Worm (Caenorhabditis elegans) whole organism, L1 larva: Measurements from ENCODE around the gene F41H10.5.

ENCODE experiments used
- F16B12.6 ChIP-seq: fragments of 150-350 bp; optimal IDR thresholded peaks from 2 replicates; lab custom pipeline; 2014; ENCODE audit warnings: missing biosample characterization, missing genetic modification characterization
- alr-1 ChIP-seq: fragments of 200-800 bp; sonication (Bioruptor generic); optimal IDR thresholded peaks from 2 replicates; lab custom pipeline; 2018; ENCODE audit warnings: borderline replicate concordance, mild to moderate bottlenecking, missing genetic modification characterization, missing compliant biosample characterization
- aly-2 ChIP-seq: fragments of 150-350 bp; optimal IDR thresholded peaks from 2 replicates; lab custom pipeline; 2014; ENCODE audit warnings: missing biosample characterization, missing genetic modification characterization
- blmp-1 ChIP-seq: fragments of 150-350 bp; optimal IDR thresholded peaks from 2 replicates; lab custom pipeline; 2014; ENCODE audit warnings: missing biosample characterization, missing genetic modification characterization
- ceh-8 ChIP-seq: fragments of 200-800 bp; sonication (Bioruptor generic); optimal IDR thresholded peaks from 2 replicates; lab custom pipeline; 2018; ENCODE audit warnings: mild to moderate bottlenecking, missing genetic modification characterization, moderate library complexity, missing compliant biosample characterization
- ceh-82 ChIP-seq, 3 experiments: fragments of 150-350 bp in 1 of 3; sonication (generic microtip) in 2 of 3; optimal IDR thresholded peaks; 2 replicates each; lab custom pipeline; 2014 to 2017; ENCODE audit warnings: missing biosample characterization in 3 of 3, missing genetic modification characterization in 3 of 3
- ceh-88 ChIP-seq: fragments of 200-800 bp; sonication (Bioruptor generic); IDR thresholded peaks from 2 replicates; pipeline ENCODE4 v1.3.6; 2022; ENCODE audit warnings: missing genetic modification characterization, missing compliant biosample characterization
- dpl-1 ChIP-seq, 3 experiments: fragments of 150-350 bp in 2 of 3; sonication (generic microtip) in 1 of 3; optimal IDR thresholded peaks; 2 replicates each; lab custom pipeline; 2014 to 2017; ENCODE audit warnings: missing biosample characterization in 3 of 3, missing genetic modification characterization in 3 of 3, missing genetic modification reagents in 3 of 3
- dsc-1 ChIP-seq: sonication (generic microtip); optimal IDR thresholded peaks from 2 replicates; lab custom pipeline; 2016; ENCODE audit warnings: mild to moderate bottlenecking, missing genetic modification characterization, missing compliant biosample characterization
- efl-1 ChIP-seq, 4 experiments: fragments of 150-350 bp; optimal IDR thresholded peaks in 3 of 4; peaks in 1 of 4; 1 replicate in 1 of 4; 2 replicates in 3 of 4; lab custom pipeline; 2014; ENCODE audit warnings: missing biosample characterization in 2 of 4, missing genetic modification characterization in 2 of 4, missing genetic modification reagents in 2 of 4
- fkh-8 ChIP-seq: sonication (generic microtip); optimal IDR thresholded peaks from 2 replicates; lab custom pipeline; 2016; ENCODE audit warnings: mild to moderate bottlenecking, missing genetic modification characterization, missing compliant biosample characterization
- irx-1 ChIP-seq: sonication (generic microtip); optimal IDR thresholded peaks from 2 replicates; lab custom pipeline; 2016; ENCODE audit warnings: missing genetic modification characterization, missing compliant biosample characterization
- isw-1 ChIP-seq: fragments of 200-800 bp; sonication (Bioruptor generic); IDR thresholded peaks from 2 replicates; pipeline ENCODE4 v1.3.6; 2022; ENCODE audit warnings: missing genetic modification characterization, missing compliant biosample characterization
- jun-1 ChIP-seq: fragments of 150-350 bp; optimal IDR thresholded peaks from 2 replicates; lab custom pipeline; 2014; ENCODE audit warnings: missing biosample characterization, missing genetic modification reagents, missing genetic modification characterization
- lin-13 ChIP-seq: fragments of 150-350 bp; optimal IDR thresholded peaks from 2 replicates; lab custom pipeline; 2014; ENCODE audit warnings: missing biosample characterization, missing genetic modification reagents, missing genetic modification characterization
- lin-14 ChIP-seq: fragments of 200-800 bp; sonication (Bioruptor generic); optimal IDR thresholded peaks from 2 replicates; lab custom pipeline; 2018; ENCODE audit warnings: mild to moderate bottlenecking, missing genetic modification characterization, moderate library complexity, missing compliant biosample characterization
- lin-15B ChIP-seq: fragments of 150-350 bp; sonication (generic microtip); optimal IDR thresholded peaks from 3 replicates; lab custom pipeline; 2014; ENCODE audit warnings: missing biosample characterization, missing genetic modification characterization
- lin-35 ChIP-seq, 2 experiments: fragments of 150-350 bp; optimal IDR thresholded peaks; 2 replicates each; lab custom pipeline; 2014; ENCODE audit warnings: missing biosample characterization in 2 of 2, missing genetic modification characterization in 2 of 2, missing genetic modification reagents in 2 of 2
- lin-39 ChIP-seq: fragments of 150-350 bp; optimal IDR thresholded peaks from 2 replicates; lab custom pipeline; 2014; ENCODE audit warnings: missing biosample characterization, missing genetic modification reagents, missing genetic modification characterization
- lir-3 ChIP-seq: sonication (generic microtip); optimal IDR thresholded peaks from 2 replicates; lab custom pipeline; 2016; ENCODE audit warnings: mild to moderate bottlenecking, missing genetic modification characterization, moderate library complexity, missing compliant biosample characterization; ENCODE audit not compliant: poor library complexity
- lsy-2 ChIP-seq, 2 experiments: fragments of 150-350 bp; optimal IDR thresholded peaks; 2 replicates each; lab custom pipeline; 2014; ENCODE audit warnings: missing biosample characterization in 2 of 2, missing genetic modification characterization in 2 of 2
- mdl-1 ChIP-seq, 2 experiments: fragments of 150-350 bp; optimal IDR thresholded peaks; 2 replicates each; lab custom pipeline; 2014 to 2017; ENCODE audit warnings: missing biosample characterization in 2 of 2, missing genetic modification characterization in 2 of 2, inconsistent platforms in 1 of 2
- mep-1 ChIP-seq: fragments of 150-350 bp; optimal IDR thresholded peaks from 2 replicates; lab custom pipeline; 2014; ENCODE audit warnings: missing biosample characterization, missing genetic modification characterization
- nhr-11 ChIP-seq: fragments of 150-350 bp; optimal IDR thresholded peaks from 2 replicates; lab custom pipeline; 2014; ENCODE audit warnings: missing biosample characterization, missing genetic modification characterization
- nhr-12 ChIP-seq: sonication (generic microtip); optimal IDR thresholded peaks from 2 replicates; lab custom pipeline; 2017; ENCODE audit warnings: missing biosample characterization, missing genetic modification characterization
- nhr-19 ChIP-seq: fragments of 200-800 bp; sonication (Bioruptor generic); conservative IDR thresholded peaks from 2 replicates; pipeline ENCODE4 v1.3.6; 2022; ENCODE audit warnings: missing genetic modification characterization, missing compliant biosample characterization
- nhr-20 ChIP-seq: sonication (generic microtip); optimal IDR thresholded peaks from 2 replicates; lab custom pipeline; 2016; ENCODE audit warnings: mild to moderate bottlenecking, missing genetic modification characterization, missing compliant biosample characterization
- nhr-28 ChIP-seq: fragments of 150-350 bp; optimal IDR thresholded peaks from 2 replicates; lab custom pipeline; 2014; ENCODE audit warnings: missing biosample characterization, missing genetic modification characterization
- nhr-47 ChIP-seq: sonication (generic microtip); optimal IDR thresholded peaks from 2 replicates; lab custom pipeline; 2016; ENCODE audit warnings: mild to moderate bottlenecking, missing genetic modification characterization, moderate library complexity, missing compliant biosample characterization
- nhr-71 ChIP-seq: sonication (generic microtip); optimal IDR thresholded peaks from 2 replicates; lab custom pipeline; 2016; ENCODE audit warnings: mild to moderate bottlenecking, missing genetic modification characterization, moderate library complexity, missing compliant biosample characterization
- nhr-76 ChIP-seq: sonication (generic microtip); optimal IDR thresholded peaks from 2 replicates; lab custom pipeline; 2017; ENCODE audit warnings: missing biosample characterization, missing genetic modification characterization
- nhr-77 ChIP-seq: fragments of 150-350 bp; optimal IDR thresholded peaks from 2 replicates; lab custom pipeline; 2014; ENCODE audit warnings: missing biosample characterization, missing genetic modification characterization
- nhr-84 ChIP-seq: sonication (generic microtip); optimal IDR thresholded peaks from 2 replicates; lab custom pipeline; 2017; ENCODE audit warnings: missing biosample characterization, missing genetic modification characterization
- nhr-85 ChIP-seq: sonication (generic microtip); peaks from one replicate; lab custom pipeline; 2016; ENCODE audit warnings: missing genetic modification characterization, inconsistent platforms, missing compliant biosample characterization
- rnt-1 ChIP-seq: sonication (generic microtip); optimal IDR thresholded peaks from 2 replicates; lab custom pipeline; 2016; ENCODE audit warnings: mild to moderate bottlenecking, missing genetic modification characterization, moderate library complexity, missing compliant biosample characterization
- skn-1 ChIP-seq: fragments of 150-350 bp; optimal IDR thresholded peaks from 2 replicates; lab custom pipeline; 2014; ENCODE audit warnings: missing biosample characterization, missing genetic modification characterization
- snpc-4 ChIP-seq: fragments of 150-350 bp; optimal IDR thresholded peaks from 2 replicates; lab custom pipeline; 2014; ENCODE audit warnings: missing biosample characterization, missing genetic modification characterization
- snu-23 ChIP-seq: sonication (generic microtip); optimal IDR thresholded peaks from 2 replicates; lab custom pipeline; 2016; ENCODE audit warnings: missing genetic modification characterization, missing compliant biosample characterization
- swsn-7 ChIP-seq: sonication (generic microtip); optimal IDR thresholded peaks from 2 replicates; lab custom pipeline; 2016; ENCODE audit warnings: missing genetic modification characterization, missing compliant biosample characterization
- tbx-2 ChIP-seq: sonication (generic microtip); optimal IDR thresholded peaks from 2 replicates; lab custom pipeline; 2016; ENCODE audit warnings: missing genetic modification characterization, missing compliant biosample characterization
- unc-130 ChIP-seq: fragments of 150-350 bp; optimal IDR thresholded peaks from 2 replicates; lab custom pipeline; 2017; ENCODE audit warnings: missing biosample characterization, missing genetic modification characterization, inconsistent platforms
- unc-62 ChIP-seq: fragments of 150-350 bp; optimal IDR thresholded peaks from 2 replicates; lab custom pipeline; 2014; ENCODE audit warnings: missing biosample characterization, missing genetic modification reagents, missing genetic modification characterization
- unc-86 ChIP-seq: sonication (generic microtip); optimal IDR thresholded peaks from 2 replicates; lab custom pipeline; 2016; ENCODE audit warnings: missing genetic modification characterization, missing compliant biosample characterization
- xbp-1 ChIP-seq: sonication (generic microtip); optimal IDR thresholded peaks from 2 replicates; lab custom pipeline; 2016; ENCODE audit warnings: missing genetic modification characterization, missing compliant biosample characterization
- ztf-4 ChIP-seq: fragments of 150-350 bp; optimal IDR thresholded peaks from 2 replicates; lab custom pipeline; 2014; ENCODE audit warnings: missing biosample characterization, missing genetic modification characterization

F41H10.5 gene

ce11 chrIV:5367899-5368298 lies 7.2 kb downstream of the F41H10.5 start:
- TF ChIP-seq efl-1 (optimal IDR thresholded peaks at IDR 0.05; lab: Kevin White, UChicago): no peak
- peak in 1 of 2 experiments; percentile 92 for TF ChIP-seq efl-1 (GFP tag; optimal IDR thresholded peaks at IDR 0.05 in 1 of 2; lab: Kevin White, UChicago)
- no peak for TF ChIP-seq nhr-76

ce11 chrIV:5368860-5369259 lies 8.2 kb downstream of the F41H10.5 start:
- TF ChIP-seq lin-35 (GFP tag; optimal IDR thresholded peaks at IDR 0.05; lab: Kevin White, UChicago): peak; percentile 37 to 43
- peak; percentile 37 for TF ChIP-seq unc-86 (tag; lab: Kevin White, UChicago)
- TF ChIP-seq xbp-1 (tag; lab: Kevin White, UChicago): peak; percentile 25
- no peak for TF ChIP-seq nhr-84 (tag; lab: Kevin White, UChicago)
- peak; percentile 8 for TF ChIP-seq lin-15B (tag; lab: Kevin White, UChicago)
- TF ChIP-seq tbx-2 (tag; lab: Kevin White, UChicago): peak; percentile 9
- TF ChIP-seq lsy-2 (tag; optimal IDR thresholded peaks at IDR 0.05; lab: Kevin White, UChicago): peak; percentile 38 to 45
- TF ChIP-seq nhr-85 (tag; lab: Kevin White, UChicago): peak; percentile 58
- TF ChIP-seq snu-23 (GFP tag; lab: Kevin White, UChicago): peak; percentile 52
- no peak for TF ChIP-seq mep-1 (tag; lab: Kevin White, UChicago)
- peak; percentile 26 for TF ChIP-seq lir-3 (tag; lab: Kevin White, UChicago)
- no peak for TF ChIP-seq lin-13
- TF ChIP-seq irx-1: no peak
- TF ChIP-seq alr-1: no peak
- TF ChIP-seq jun-1 (tag; lab: Kevin White, UChicago): no peak
- peak; percentile 13 for TF ChIP-seq ztf-4 (tag; lab: Kevin White, UChicago)
- TF ChIP-seq isw-1 (GFP tag; lab: Robert Waterston, UW): peak; percentile 2; the same call in 1 of the 2 replicates
- TF ChIP-seq aly-2: no peak
- TF ChIP-seq nhr-77 (tag; lab: Kevin White, UChicago): no peak
- TF ChIP-seq nhr-28 (tag; lab: Kevin White, UChicago): no peak
- no peak for TF ChIP-seq ceh-88 (GFP tag; lab: Robert Waterston, UW)
- TF ChIP-seq swsn-7 (tag; lab: Kevin White, UChicago): peak; percentile 55
- peak; percentile 27 for TF ChIP-seq nhr-20 (tag; lab: Kevin White, UChicago)
- no peak for TF ChIP-seq nhr-12 (tag; lab: Kevin White, UChicago)
- TF ChIP-seq lin-14: peak; percentile 71
- TF ChIP-seq lin-39: no peak
- TF ChIP-seq ceh-8 (GFP tag; lab: Kevin White, UChicago): no peak
- TF ChIP-seq snpc-4 (tag; lab: Kevin White, UChicago): no peak
- no peak for TF ChIP-seq nhr-11 (tag; lab: Kevin White, UChicago)
- peak; percentile 8 for TF ChIP-seq nhr-47 (tag; lab: Kevin White, UChicago)
- TF ChIP-seq nhr-19: peak; percentile 15; the same call in 1 of the 2 replicates
- TF ChIP-seq nhr-71 (tag; lab: Kevin White, UChicago): peak; percentile 40
- TF ChIP-seq ceh-82 (tag; optimal IDR thresholded peaks at IDR 0.05; lab: Kevin White, UChicago): peak in 1 of 3 experiments; percentile 41
- no peak for TF ChIP-seq unc-130 (tag; lab: Kevin White, UChicago)
- TF ChIP-seq efl-1 (optimal IDR thresholded peaks at IDR 0.05; lab: Kevin White, UChicago): peak; percentile 37 to 47
- TF ChIP-seq efl-1 (GFP tag; optimal IDR thresholded peaks at IDR 0.05 in 1 of 2; lab: Kevin White, UChicago): peak in 1 of 2 experiments; percentile 46
- no peak for TF ChIP-seq unc-62 (GFP tag; lab: Kevin White, UChicago)
- peak; percentile 43 for TF ChIP-seq fkh-8 (tag; lab: Kevin White, UChicago)
- TF ChIP-seq rnt-1: peak; percentile 42
- TF ChIP-seq blmp-1: no peak
- TF ChIP-seq mdl-1 (tag; optimal IDR thresholded peaks at IDR 0.05; lab: Kevin White, UChicago): no peak
- TF ChIP-seq F16B12.6 (tag; lab: Kevin White, UChicago): peak; percentile 34
- TF ChIP-seq dsc-1 (tag; lab: Kevin White, UChicago): peak; percentile 13
- TF ChIP-seq dpl-1 (GFP tag; optimal IDR thresholded peaks at IDR 0.05; lab: Kevin White, UChicago): peak in 2 of 3 experiments; percentile 7 to 11
- TF ChIP-seq skn-1 (tag; lab: Kevin White, UChicago): peak; percentile 5
